Worm (Caenorhabditis elegans): Measurements from ENCODE around the gene Y38F1A.4.

ce11 chrII:12994009-12994788 lies 24.7 kb upstream of the Y38F1A.4 start:
- TF ChIP-seq ceh-39 (tag; optimal IDR thresholded peaks at IDR 0.05) = no peak
- no peak for TF ChIP-seq ham-2 (GFP tag; optimal IDR thresholded peaks at IDR 0.05)
- TF ChIP-seq lin-13 (tag; optimal IDR thresholded peaks at IDR 0.05) = no peak
- TF ChIP-seq snpc-4 (tag; optimal IDR thresholded peaks at IDR 0.05) = no peak
